Worm (Caenorhabditis elegans) whole organism, L4 larva: ENCODE results near the gene ndua-7.

ENCODE experiments used
- F49E8.2 ChIP-seq: sonication (generic microtip); optimal IDR thresholded peaks from 2 replicates; lab custom pipeline; 2016; ENCODE audit warnings: missing compliant biosample characterization, mild to moderate bottlenecking, missing genetic modification characterization, borderline replicate concordance
- ZK546.5 ChIP-seq, 2 experiments: sonication (generic microtip); optimal IDR thresholded peaks; 2 replicates each; lab custom pipeline; 2017; ENCODE audit warnings: missing biosample characterization in 2 of 2, missing genetic modification characterization in 2 of 2
- hlh-11 ChIP-seq: fragments of 200-800 bp; sonication (Bioruptor generic); optimal IDR thresholded peaks from 2 replicates; lab custom pipeline; 2018; ENCODE audit warnings: mild to moderate bottlenecking, missing genetic modification characterization, missing compliant biosample characterization
- nhr-10 ChIP-seq: fragments of 150-350 bp; optimal IDR thresholded peaks from 2 replicates; lab custom pipeline; 2014; ENCODE audit warnings: missing biosample characterization, missing genetic modification characterization
- nhr-237 ChIP-seq: sonication (generic microtip); optimal IDR thresholded peaks from 2 replicates; lab custom pipeline; 2017; ENCODE audit warnings: missing biosample characterization, missing genetic modification characterization
- pqm-1 ChIP-seq: sonication (generic microtip); optimal IDR thresholded peaks from 2 replicates; lab custom pipeline; 2017; ENCODE audit warnings: missing biosample characterization, missing genetic modification characterization
- ztf-11 ChIP-seq: fragments of 150-350 bp; optimal IDR thresholded peaks from 2 replicates; lab custom pipeline; 2014; ENCODE audit warnings: missing biosample characterization, missing genetic modification characterization

DNA sequence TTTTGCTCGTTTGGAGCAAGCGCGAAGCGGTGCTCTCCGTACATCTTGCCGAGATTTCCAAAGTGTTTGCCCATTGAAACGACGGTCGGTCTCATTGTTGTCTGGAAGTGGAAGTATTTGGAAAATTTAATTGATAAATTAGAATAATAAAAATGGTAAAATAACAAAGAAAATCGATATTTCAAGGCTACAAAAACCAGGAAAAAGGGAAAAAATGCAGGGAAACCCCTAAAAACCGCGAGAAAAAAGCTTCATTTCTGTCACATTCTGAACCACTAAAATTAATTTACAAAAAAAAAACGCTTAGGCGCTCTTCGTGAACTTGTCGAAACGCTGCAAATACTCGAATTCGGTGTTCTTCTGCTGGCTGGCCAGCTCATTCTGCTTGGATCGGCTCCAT is 1.5 kb downstream of the ndua-7 start, which contains the start of gene F45H10.2:
- TF ChIP-seq nhr-10 (tag; lab: Kevin White, UChicago) (no peak), ztf-11 (no peak), nhr-237 (no peak), F49E8.2 (tag; lab: Kevin White, UChicago) (no peak), pqm-1 (tag; lab: Kevin White, UChicago) (no peak), ZK546.5 (tag; optimal IDR thresholded peaks at IDR 0.05; lab: Kevin White, UChicago) (no peak), hlh-11 (tag; lab: Kevin White, UChicago) (no peak)
